Worm (Caenorhabditis elegans) whole organism, L2 larva: ENCODE results near the gene W02A2.12.

Experiments
- C34F6.9 ChIP-seq: fragments of 150-350 bp; optimal IDR thresholded peaks from 2 replicates; lab custom pipeline; 2014; ENCODE audit warnings: missing biosample characterization, missing genetic modification characterization
- F13H6.1 ChIP-seq: sonication (generic microtip); optimal IDR thresholded peaks from 2 replicates; lab custom pipeline; 2016; ENCODE audit warnings: missing genetic modification characterization, missing compliant biosample characterization
- R02D3.7 ChIP-seq: fragments of 150-350 bp; optimal IDR thresholded peaks from 2 replicates; lab custom pipeline; 2014; ENCODE audit warnings: missing biosample characterization, missing genetic modification characterization
- Y55F3AM.14 ChIP-seq: fragments of 200-800 bp; sonication (Bioruptor generic); optimal IDR thresholded peaks from 2 replicates; lab custom pipeline; 2018; ENCODE audit warnings: mild to moderate bottlenecking, missing genetic modification characterization, missing compliant biosample characterization
- ZK546.5 ChIP-seq: sonication (generic microtip); optimal IDR thresholded peaks from 2 replicates; lab custom pipeline; 2017; ENCODE audit warnings: missing biosample characterization, missing genetic modification characterization
- blmp-1 ChIP-seq: sonication (generic microtip); optimal IDR thresholded peaks from 2 replicates; lab custom pipeline; 2017; ENCODE audit warnings: missing genetic modification characterization, mild to moderate bottlenecking, missing compliant biosample characterization, antibody characterized with exemption, moderate library complexity; ENCODE audit not compliant: insufficient read depth
- ceh-16 ChIP-seq: fragments of 150-350 bp; optimal IDR thresholded peaks from 2 replicates; lab custom pipeline; 2014; ENCODE audit warnings: missing biosample characterization, missing genetic modification characterization
- dmd-4 ChIP-seq: sonication (generic microtip); optimal IDR thresholded peaks from 2 replicates; lab custom pipeline; 2017; ENCODE audit warnings: missing biosample characterization, missing genetic modification characterization
- elt-1 ChIP-seq: fragments of 150-350 bp; optimal IDR thresholded peaks from 2 replicates; lab custom pipeline; 2014; ENCODE audit warnings: missing biosample characterization, missing genetic modification characterization
- elt-3 ChIP-seq: sonication (generic microtip); optimal IDR thresholded peaks from 2 replicates; lab custom pipeline; 2017; ENCODE audit warnings: missing biosample characterization, missing genetic modification characterization
- fos-1 ChIP-seq: fragments of 150-350 bp; optimal IDR thresholded peaks from 2 replicates; lab custom pipeline; 2014; ENCODE audit warnings: missing biosample characterization, missing genetic modification characterization
- gmeb-1 ChIP-seq: fragments of 150-350 bp; optimal IDR thresholded peaks from 2 replicates; lab custom pipeline; 2014; ENCODE audit warnings: missing biosample characterization, missing genetic modification characterization
- lin-39 ChIP-seq: fragments of 150-350 bp; optimal IDR thresholded peaks from 2 replicates; lab custom pipeline; 2014; ENCODE audit warnings: missing biosample characterization, missing genetic modification reagents, missing genetic modification characterization
- mbf-1 ChIP-seq: sonication (generic microtip); optimal IDR thresholded peaks from 2 replicates; lab custom pipeline; 2017; ENCODE audit warnings: missing biosample characterization, missing genetic modification characterization
- mdl-1 ChIP-seq, 2 experiments: fragments of 150-350 bp in 1 of 2; sonication (generic microtip) in 1 of 2; optimal IDR thresholded peaks; 2 replicates each; lab custom pipeline; 2017; ENCODE audit warnings: missing biosample characterization in 2 of 2, missing genetic modification characterization in 2 of 2
- nhr-10 ChIP-seq: sonication (generic microtip); optimal IDR thresholded peaks from 2 replicates; lab custom pipeline; 2017; ENCODE audit warnings: missing biosample characterization, missing genetic modification characterization
- nhr-11 ChIP-seq: fragments of 150-350 bp; optimal IDR thresholded peaks from 2 replicates; lab custom pipeline; 2014; ENCODE audit warnings: missing biosample characterization, missing genetic modification characterization
- nhr-12 ChIP-seq: fragments of 150-350 bp; optimal IDR thresholded peaks from 2 replicates; lab custom pipeline; 2014; ENCODE audit warnings: missing biosample characterization, missing genetic modification characterization
- nhr-129 ChIP-seq: fragments of 150-350 bp; optimal IDR thresholded peaks from 2 replicates; lab custom pipeline; 2014; ENCODE audit warnings: missing biosample characterization, missing genetic modification characterization
- nhr-21 ChIP-seq: fragments of 150-350 bp; optimal IDR thresholded peaks from 2 replicates; lab custom pipeline; 2014; ENCODE audit warnings: missing biosample characterization, missing genetic modification characterization
- nhr-23 ChIP-seq: fragments of 150-350 bp; optimal IDR thresholded peaks from 2 replicates; lab custom pipeline; 2014; ENCODE audit warnings: missing biosample characterization, missing genetic modification reagents, missing genetic modification characterization
- nhr-237 ChIP-seq: fragments of 150-350 bp; optimal IDR thresholded peaks from 2 replicates; lab custom pipeline; 2014; ENCODE audit warnings: missing biosample characterization, missing genetic modification characterization
- nhr-25 ChIP-seq: fragments of 150-350 bp; sonication (generic microtip); optimal IDR thresholded peaks from 3 replicates; lab custom pipeline; 2014; ENCODE audit warnings: missing biosample characterization, missing genetic modification characterization
- peb-1 ChIP-seq: fragments of 150-350 bp; optimal IDR thresholded peaks from 2 replicates; lab custom pipeline; 2014; ENCODE audit warnings: missing biosample characterization, missing genetic modification characterization
- sem-4 ChIP-seq: fragments of 150-350 bp; optimal IDR thresholded peaks from 2 replicates; lab custom pipeline; 2014; ENCODE audit warnings: missing biosample characterization, missing genetic modification reagents, missing genetic modification characterization
- skn-1 ChIP-seq: sonication (generic microtip); optimal IDR thresholded peaks from 2 replicates; lab custom pipeline; 2017; ENCODE audit warnings: missing biosample characterization, missing genetic modification characterization
- sma-3 ChIP-seq: sonication (generic microtip); optimal IDR thresholded peaks from 2 replicates; lab custom pipeline; 2016; ENCODE audit warnings: missing genetic modification reagents, missing genetic modification characterization, missing compliant biosample characterization
- sma-9 ChIP-seq, 2 experiments: fragments of 150-350 bp in 1 of 2; sonication (generic microtip) in 1 of 2; optimal IDR thresholded peaks; 2 replicates each; lab custom pipeline; 2014 to 2016; ENCODE audit warnings: missing genetic modification characterization in 2 of 2, mild to moderate bottlenecking in 1 of 2, missing biosample characterization in 1 of 2, missing compliant biosample characterization in 1 of 2, missing genetic modification reagents in 1 of 2, moderate library complexity in 1 of 2
- unc-39 ChIP-seq: fragments of 150-350 bp; optimal IDR thresholded peaks from 2 replicates; lab custom pipeline; 2014; ENCODE audit warnings: missing biosample characterization, missing genetic modification characterization
- unc-55 ChIP-seq: fragments of 150-350 bp; sonication (generic microtip); optimal IDR thresholded peaks from 3 replicates; lab custom pipeline; 2014; ENCODE audit warnings: missing biosample characterization, missing genetic modification reagents, missing genetic modification characterization
- unc-62 ChIP-seq: fragments of 150-350 bp; optimal IDR thresholded peaks from 2 replicates; lab custom pipeline; 2014; ENCODE audit warnings: missing biosample characterization, missing genetic modification reagents, missing genetic modification characterization
- ztf-1 ChIP-seq: fragments of 200-800 bp; sonication (Bioruptor generic); conservative IDR thresholded peaks from 2 replicates; pipeline ENCODE4 v1.3.6; 2022; ENCODE audit warnings: missing genetic modification characterization, missing compliant biosample characterization
- ztf-11 ChIP-seq: sonication (generic microtip); optimal IDR thresholded peaks from 2 replicates; lab custom pipeline; 2017; ENCODE audit warnings: missing biosample characterization, missing genetic modification characterization
- ztf-4 ChIP-seq: fragments of 150-350 bp; optimal IDR thresholded peaks from 2 replicates; lab custom pipeline; 2014; ENCODE audit warnings: missing biosample characterization, missing genetic modification characterization

Gene W02A2.12

DNA sequence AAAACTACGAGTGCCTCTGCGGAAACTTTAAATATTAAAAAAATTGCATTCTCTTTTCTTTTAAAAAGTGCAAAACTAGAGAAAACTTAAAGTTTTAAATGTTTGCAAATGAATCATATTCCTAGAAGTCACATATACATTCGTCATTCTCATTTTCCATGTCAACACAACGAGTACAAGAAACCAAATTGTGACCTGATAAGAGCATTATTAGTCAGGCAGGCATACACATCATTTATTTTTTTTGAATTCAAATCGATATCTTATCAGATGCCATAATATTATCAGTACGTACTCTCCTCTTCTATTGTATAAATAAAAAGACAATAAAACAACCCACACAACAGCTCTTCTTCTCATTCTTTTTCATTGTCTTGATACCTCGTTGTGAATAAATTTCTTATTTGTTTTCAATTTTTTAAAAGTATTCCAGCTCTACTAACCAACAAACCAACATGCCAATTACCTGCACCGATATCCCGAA lies 1.4 kb downstream of the W02A2.12 start, which contains the start of gene W02A2.9 (continued):
- TF ChIP-seq dmd-4 (tag; lab: Kevin White, UChicago) (no peak), blmp-1 (no peak), fos-1 (tag; lab: Kevin White, UChicago) (peak; percentile 93)

DNA sequence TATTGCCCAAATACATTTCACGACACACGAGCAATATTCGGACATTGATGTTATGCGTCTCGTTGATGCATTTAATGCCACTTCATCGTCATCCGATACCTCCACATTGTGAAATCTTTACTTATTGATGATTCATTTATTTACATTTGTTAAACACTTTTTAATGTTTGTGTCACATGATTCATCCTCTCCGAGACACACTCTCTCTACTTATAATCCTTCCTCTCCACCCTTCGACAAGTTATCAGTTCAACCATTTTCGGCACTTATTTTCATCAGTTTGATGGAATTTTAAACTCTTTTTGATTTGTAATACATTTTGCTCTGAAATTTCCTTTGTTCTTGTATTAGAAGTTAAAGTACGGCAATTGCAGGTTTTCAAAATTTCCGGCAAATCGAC lies 2.6 kb downstream of the W02A2.12 start:
- TF ChIP-seq C34F6.9 (tag; lab: Kevin White, UChicago) (no peak), elt-3 (tag; lab: Kevin White, UChicago) (no peak), gmeb-1 (tag; lab: Kevin White, UChicago) (peak; percentile 13), sma-9 (GFP tag; optimal IDR thresholded peaks at IDR 0.05; lab: Kevin White, UChicago) (peak; percentile 61), sma-9 (tag; optimal IDR thresholded peaks at IDR 0.05; lab: Kevin White, UChicago) (no peak), peb-1 (tag; lab: Kevin White, UChicago) (no peak), R02D3.7 (no peak), nhr-25 (tag; lab: Kevin White, UChicago) (no peak), unc-55 (GFP tag; lab: Kevin White, UChicago) (no peak), fos-1 (tag; lab: Kevin White, UChicago) (peak; percentile 73), nhr-129 (tag; lab: Kevin White, UChicago) (peak; percentile 63), nhr-21 (tag; lab: Kevin White, UChicago) (no peak), nhr-23 (tag; lab: Kevin White, UChicago) (no peak), F13H6.1 (peak; percentile 9), mdl-1 (tag; optimal IDR thresholded peaks at IDR 0.05; lab: Kevin White, UChicago) (no peak), nhr-11 (tag; lab: Kevin White, UChicago) (no peak), unc-62 (GFP tag; lab: Kevin White, UChicago) (no peak), ztf-11 (tag; lab: Kevin White, UChicago) (no peak)

DNA sequence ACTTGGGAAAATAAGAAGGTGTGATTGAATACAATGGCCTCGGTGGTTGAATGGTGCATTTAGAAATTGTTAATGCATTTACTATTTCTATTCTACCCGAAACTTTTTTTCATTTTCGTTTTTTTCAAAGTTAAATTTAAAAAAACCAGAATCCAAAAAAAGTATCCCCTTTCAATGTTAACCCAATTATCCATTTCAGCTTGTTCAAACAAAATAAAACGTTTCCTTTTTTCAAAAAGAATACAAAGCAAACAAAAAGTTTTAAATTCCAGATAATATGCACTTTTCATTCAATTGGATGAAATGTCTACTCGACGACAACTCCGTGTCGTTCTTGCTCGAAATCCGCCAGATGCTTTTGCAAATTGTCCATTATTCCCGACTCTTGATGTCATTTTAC lies 6.1 kb downstream of the W02A2.12 start, which contains the start of gene W02A2.5:
TSS of gene W02A2.5 (plus strand) at position 301 of the 400 bp plus-strand sequence.
- TF ChIP-seq lin-39 (tag; lab: Kevin White, UChicago) (no peak), ceh-16 (tag; lab: Kevin White, UChicago) (no peak), C34F6.9 (tag; lab: Kevin White, UChicago) (no peak), unc-55 (GFP tag; lab: Kevin White, UChicago) (no peak), ZK546.5 (tag; lab: Kevin White, UChicago) (no peak), nhr-25 (tag; lab: Kevin White, UChicago) (no peak), unc-62 (GFP tag; lab: Kevin White, UChicago) (no peak), Y55F3AM.14 (GFP tag; lab: Kevin White, UChicago) (no peak), ztf-1 (no peak), unc-39 (tag; lab: Kevin White, UChicago) (no peak), nhr-129 (tag; lab: Kevin White, UChicago) (no peak), elt-1 (tag; lab: Kevin White, UChicago) (no peak), ztf-4 (tag; lab: Kevin White, UChicago) (no peak), skn-1 (tag; lab: Kevin White, UChicago) (no peak)
- TF ChIP-seq, all 48 proteins: peak for 0

DNA sequence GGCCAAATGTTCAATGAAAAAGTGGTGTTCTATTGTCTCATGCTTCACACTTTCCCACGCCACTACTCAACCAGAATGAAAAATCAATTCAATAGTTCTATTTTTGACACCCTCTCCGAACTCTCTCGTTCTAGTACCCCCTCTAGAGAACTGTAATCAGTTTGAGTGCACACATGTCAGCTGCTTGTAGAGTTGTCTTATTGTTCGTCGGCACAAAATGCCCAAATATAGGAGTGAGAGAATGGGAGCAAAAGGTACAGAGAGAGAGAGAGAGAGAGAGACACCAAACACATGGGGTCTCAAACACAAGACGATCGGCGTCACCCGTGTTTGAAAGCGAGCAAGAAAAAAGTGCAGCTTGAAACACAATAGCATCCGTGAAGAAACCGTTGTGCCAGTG lies 14.3 kb downstream of the W02A2.12 start:
- TF ChIP-seq mdl-1 (tag; optimal IDR thresholded peaks at IDR 0.05; lab: Kevin White, UChicago) (no peak), fos-1 (tag; lab: Kevin White, UChicago) (peak; percentile 27), nhr-12 (tag; lab: Kevin White, UChicago) (no peak), elt-1 (tag; lab: Kevin White, UChicago) (no peak), sma-9 (GFP tag; optimal IDR thresholded peaks at IDR 0.05; lab: Kevin White, UChicago) (peak; percentile 34), sma-9 (tag; optimal IDR thresholded peaks at IDR 0.05; lab: Kevin White, UChicago) (no peak), nhr-129 (tag; lab: Kevin White, UChicago) (peak; percentile 53), F13H6.1 (peak; percentile 23)

DNA sequence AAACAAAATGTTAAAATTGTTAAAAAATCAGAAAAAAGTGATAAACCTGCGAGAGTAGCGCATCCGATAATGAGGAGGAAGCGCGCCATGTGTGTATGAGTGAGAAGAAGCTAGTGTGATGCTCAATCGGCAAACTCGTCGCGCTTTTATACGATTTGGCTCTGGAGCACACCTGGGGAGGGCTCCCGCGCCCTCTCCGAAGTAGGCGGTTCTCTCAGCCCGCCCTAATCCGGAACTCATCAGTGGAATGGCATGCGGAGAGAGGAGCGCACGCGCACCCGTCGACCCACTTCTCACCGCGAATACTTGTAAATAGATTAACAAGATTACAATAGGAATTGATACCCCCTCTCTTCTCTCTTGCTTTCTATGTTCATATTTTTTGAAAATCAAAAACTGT lies 17.3 kb downstream of the W02A2.12 start, which contains the start of gene pqn-74:
TSS of gene pqn-74 (minus strand) at position 122 of the 400 bp plus-strand sequence.
- TF ChIP-seq nhr-11 (tag; lab: Kevin White, UChicago) (no peak), ztf-1 (no peak), mbf-1 (tag; lab: Kevin White, UChicago) (no peak), unc-39 (tag; lab: Kevin White, UChicago) (no peak), nhr-237 (tag; lab: Kevin White, UChicago) (no peak), R02D3.7 (no peak), ztf-11 (tag; lab: Kevin White, UChicago) (no peak), nhr-10 (tag; lab: Kevin White, UChicago) (no peak), ZK546.5 (tag; lab: Kevin White, UChicago) (no peak), unc-62 (GFP tag; lab: Kevin White, UChicago) (no peak), sma-3 (GFP tag; lab: Kevin White, UChicago) (no peak), sem-4 (tag; lab: Kevin White, UChicago) (no peak)
